Worm (Caenorhabditis elegans): ENCODE results near the gene E01B7.2.

DNA sequence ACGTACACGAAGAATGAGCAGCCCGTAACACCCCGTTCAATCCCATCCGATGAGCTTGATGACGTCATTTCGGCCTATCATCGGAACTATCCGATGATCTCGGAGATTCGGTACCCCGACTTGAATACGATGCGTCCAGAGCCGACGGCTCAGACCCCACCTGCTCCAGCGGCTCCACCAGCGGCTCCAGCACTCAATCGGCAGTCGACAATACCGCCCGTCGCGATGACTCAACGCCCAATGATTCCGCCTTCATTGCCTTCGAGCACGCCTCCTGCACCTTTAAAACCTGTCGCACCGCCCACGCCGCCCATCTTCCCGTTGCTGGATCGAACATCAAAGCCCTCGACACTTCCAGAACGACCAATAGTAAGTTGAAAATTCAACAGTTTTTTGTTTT is 6.6 kb downstream of the E01B7.2 start:
- no peak for TF ChIP-seq bed-3 (GFP tag; optimal IDR thresholded peaks at IDR 0.05)
- TF ChIP-seq unc-62 (GFP tag; optimal IDR thresholded peaks at IDR 0.05) = no peak
- TF ChIP-seq M03D4.4 (tag; optimal IDR thresholded peaks at IDR 0.05) = no peak
- no peak for TF ChIP-seq elt-1 (tag; optimal IDR thresholded peaks at IDR 0.05; ENCODE audit: borderline replicate concordance, insufficient read depth)
- TF ChIP-seq hlh-1 (tag; optimal IDR thresholded peaks at IDR 0.05) = no peak
- TF ChIP-seq nhr-237 (tag; optimal IDR thresholded peaks at IDR 0.05) = no peak
- no peak for TF ChIP-seq nhr-12 (tag; optimal IDR thresholded peaks at IDR 0.05)
- no peak for TF ChIP-seq nhr-76 (tag; optimal IDR thresholded peaks at IDR 0.05)
- no peak for TF ChIP-seq nhr-28 (tag; optimal IDR thresholded peaks at IDR 0.05)
- no peak for TF ChIP-seq lin-13 (tag; optimal IDR thresholded peaks at IDR 0.05)
- no peak for TF ChIP-seq lsy-2 (tag; optimal IDR thresholded peaks at IDR 0.05)
